Worm (Caenorhabditis elegans) whole organism, midembryonic: ENCODE data around the gene Y57E12B.10.

Source experiments
- T22C8.4 ChIP-seq: fragments of 200-800 bp; sonication (Bioruptor generic); IDR thresholded peaks from 2 replicates; pipeline ENCODE4 v1.3.6; 2022; ENCODE audit warnings: missing genetic modification characterization, missing compliant biosample characterization
- cog-1 ChIP-seq: sonication (generic microtip); optimal IDR thresholded peaks from 2 replicates; lab custom pipeline; 2016; ENCODE audit warnings: missing genetic modification characterization, missing compliant biosample characterization
- flt-1 ChIP-seq: fragments of 200-800 bp; sonication (Bioruptor generic); IDR thresholded peaks from 2 replicates; pipeline ENCODE4 v1.3.6; 2022; ENCODE audit warnings: missing genetic modification characterization, missing compliant biosample characterization
- klf-2 ChIP-seq: fragments of 200-800 bp; sonication (Bioruptor generic); conservative IDR thresholded peaks from 2 replicates; pipeline ENCODE4 v1.3.6; 2022; ENCODE audit warnings: missing genetic modification reagents, missing genetic modification characterization, missing compliant biosample characterization
- med-1 ChIP-seq: sonication (generic microtip); optimal IDR thresholded peaks from 2 replicates; lab custom pipeline; 2017; ENCODE audit warnings: missing genetic modification characterization, mild to moderate bottlenecking, missing compliant biosample characterization, antibody characterized with exemption, missing genetic modification reagents; ENCODE audit not compliant: insufficient read depth
- ref-1 ChIP-seq: fragments of 200-800 bp; sonication (Bioruptor generic); conservative IDR thresholded peaks from 2 replicates; pipeline ENCODE4 v1.3.6; 2022; ENCODE audit warnings: missing genetic modification reagents, missing genetic modification characterization, missing compliant biosample characterization
- tab-1 ChIP-seq: fragments of 200-800 bp; sonication (Bioruptor generic); IDR thresholded peaks from 2 replicates; pipeline ENCODE4 v1.3.6; 2022; ENCODE audit warnings: missing genetic modification characterization, missing compliant biosample characterization
- ztf-23 ChIP-seq: fragments of 200-800 bp; sonication (Bioruptor generic); IDR thresholded peaks from 2 replicates; pipeline ENCODE4 v1.3.6; 2022; ENCODE audit warnings: missing genetic modification reagents, missing genetic modification characterization, missing compliant biosample characterization
- ztf-29 ChIP-seq: fragments of 200-800 bp; sonication (Bioruptor generic); IDR thresholded peaks from 2 replicates; pipeline ENCODE4 v1.3.6; 2022; ENCODE audit warnings: missing genetic modification reagents, missing genetic modification characterization, missing compliant biosample characterization

Gene Y57E12B.10

DNA sequence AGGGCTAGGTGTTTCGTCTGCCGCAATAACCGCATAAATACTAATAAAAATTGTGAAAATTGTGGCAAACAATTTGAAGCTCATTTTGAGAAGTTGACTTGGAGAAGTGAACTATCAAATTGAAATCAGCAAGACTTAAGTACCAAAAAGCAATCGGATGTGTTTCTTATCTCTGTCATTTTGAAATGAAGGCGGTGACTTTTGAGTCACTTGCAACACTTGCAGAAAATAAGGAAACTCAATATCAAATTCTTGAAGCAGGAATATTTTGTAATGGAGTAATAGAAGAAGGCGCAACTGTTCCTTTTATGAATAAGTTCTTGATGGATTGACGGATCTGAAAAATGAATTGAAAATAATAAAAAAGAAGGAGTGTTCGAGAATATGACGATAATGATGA is 15.5 kb upstream of the Y57E12B.10 start, which contains the start of gene T07H8.11:
TSS of gene T07H8.11 (minus strand) at position 101 of the 400 bp plus-strand sequence.
- TF ChIP-seq T22C8.4 (GFP tag; lab: Robert Waterston, UW) (no peak), med-1 (no peak), tab-1 (GFP tag; lab: Robert Waterston, UW) (no peak), ref-1 (no peak)

DNA sequence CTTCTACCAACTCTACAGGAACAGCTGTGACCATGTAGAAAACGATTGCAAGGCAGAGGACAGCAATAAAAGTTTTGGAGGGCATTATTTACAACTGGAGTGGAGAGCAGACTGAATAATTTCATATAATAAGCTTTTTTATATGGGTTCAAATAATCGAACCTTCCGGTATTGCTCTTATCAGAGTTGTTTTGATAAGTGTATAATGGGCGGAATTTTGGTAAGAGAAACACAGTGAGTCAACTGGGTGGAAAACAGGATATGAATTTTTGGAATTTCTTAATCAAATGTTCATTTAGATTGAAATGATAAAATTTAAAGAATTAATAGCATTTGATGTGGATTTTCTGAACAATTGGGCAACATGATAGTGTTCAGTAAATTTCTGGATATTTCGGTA is 14.0 kb upstream of the Y57E12B.10 start, which contains the start of gene Y57E12B.11:
TSS of gene Y57E12B.11 (minus strand) at position 101 of the 400 bp plus-strand sequence.
- TF ChIP-seq flt-1 (GFP tag; lab: Robert Waterston, UW) (no peak), tab-1 (GFP tag; lab: Robert Waterston, UW) (no peak), ztf-23 (GFP tag; lab: Robert Waterston, UW) (no peak), ref-1 (no peak), ztf-29 (GFP tag; lab: Robert Waterston, UW) (no peak), klf-2 (no peak), cog-1 (no peak), T22C8.4 (GFP tag; lab: Robert Waterston, UW) (no peak)

ce11 chrV:6948225-6948624 is 12.4 kb upstream of the Y57E12B.10 start, which contains the start of gene Y57E12B.1:
TSS of gene Y57E12B.1 (plus strand) at chrV:6948525.
- no peak for TF ChIP-seq klf-2
- no peak for TF ChIP-seq ztf-23 (GFP tag; lab: Robert Waterston, UW)
- no peak for TF ChIP-seq T22C8.4 (GFP tag; lab: Robert Waterston, UW)
- no peak for TF ChIP-seq cog-1
- TF ChIP-seq tab-1 (GFP tag; lab: Robert Waterston, UW), result no peak
- no peak for TF ChIP-seq ztf-29 (GFP tag; lab: Robert Waterston, UW)
- TF ChIP-seq ref-1, result no peak
- no peak for TF ChIP-seq med-1
- no peak for TF ChIP-seq flt-1 (GFP tag; lab: Robert Waterston, UW)

DNA sequence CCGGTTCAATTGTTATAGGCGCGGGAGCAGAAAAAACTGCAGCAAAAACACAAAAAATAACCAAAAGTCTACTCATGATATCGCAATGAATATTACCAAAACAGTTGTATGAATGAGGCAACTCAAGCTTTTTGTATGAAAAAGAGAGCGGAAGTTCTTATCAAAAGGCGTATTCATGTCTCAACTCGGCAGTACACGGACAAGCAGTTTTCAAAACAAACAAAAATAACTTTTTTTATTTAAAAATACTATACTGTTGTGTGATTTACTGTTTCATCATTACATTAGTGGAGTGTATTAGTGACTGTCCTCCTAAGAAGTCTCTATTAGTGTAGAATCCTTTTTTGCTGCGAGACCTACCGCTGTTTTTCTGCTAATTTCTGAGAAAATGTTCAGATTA is 11.7 kb upstream of the Y57E12B.10 start, which contains the start of gene Y57E12B.4:
TSS of gene Y57E12B.4 (minus strand) at position 101 of the 400 bp plus-strand sequence.
- TF ChIP-seq T22C8.4 (GFP tag; lab: Robert Waterston, UW) (no peak), tab-1 (GFP tag; lab: Robert Waterston, UW) (no peak), cog-1 (no peak), klf-2 (no peak), ztf-29 (GFP tag; lab: Robert Waterston, UW) (no peak)

DNA sequence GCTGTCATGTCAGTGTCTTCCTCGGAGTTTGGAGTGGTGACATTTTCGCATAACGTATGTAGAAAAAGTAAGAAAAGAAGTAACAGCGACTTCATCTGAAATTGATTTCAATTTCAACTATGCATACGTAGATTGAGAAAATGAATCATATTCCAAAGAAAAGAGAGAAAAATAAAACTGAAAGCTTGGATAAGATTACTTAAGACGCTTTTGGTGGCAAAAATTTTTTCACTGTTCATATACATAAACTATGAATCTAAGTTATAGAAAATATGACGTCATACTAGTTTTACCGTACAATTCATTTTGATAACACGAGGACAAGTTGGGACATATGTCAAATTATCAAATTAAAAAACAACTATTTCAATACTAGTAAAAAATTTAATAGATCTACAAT is 1.6 kb downstream of the Y57E12B.10 start, which contains the start of gene lipl-6:
TSS of gene lipl-6 (minus strand) at position 101 of the 400 bp plus-strand sequence.
- no peak for TF ChIP-seq flt-1 (GFP tag; lab: Robert Waterston, UW)
- TF ChIP-seq ztf-29 (GFP tag; lab: Robert Waterston, UW), result no peak
- TF ChIP-seq tab-1 (GFP tag; lab: Robert Waterston, UW), result no peak
- no peak for TF ChIP-seq klf-2
- no peak for TF ChIP-seq ztf-23 (GFP tag; lab: Robert Waterston, UW)
- TF ChIP-seq ref-1, result no peak
- TF ChIP-seq cog-1, result no peak
- TF ChIP-seq med-1, result no peak
- no peak for TF ChIP-seq T22C8.4 (GFP tag; lab: Robert Waterston, UW)

ce11 chrV:6930284-6930683 is 5.5 kb downstream of the Y57E12B.10 start:
- TF ChIP-seq med-1 (no peak), T22C8.4 (GFP tag; lab: Robert Waterston, UW) (no peak), ref-1 (no peak), cog-1 (no peak), ztf-23 (GFP tag; lab: Robert Waterston, UW) (no peak)

ce11 chrV:6928938-6929337 is 6.8 kb downstream of the Y57E12B.10 start, which contains the start of gene unc-68:
TSS of gene unc-68 (minus strand) at chrV:6929038.
- no peak for TF ChIP-seq ref-1
- TF ChIP-seq ztf-29 (GFP tag; lab: Robert Waterston, UW), result no peak
- no peak for TF ChIP-seq cog-1
- TF ChIP-seq klf-2, result no peak
- no peak for TF ChIP-seq ztf-23 (GFP tag; lab: Robert Waterston, UW)
- no peak for TF ChIP-seq T22C8.4 (GFP tag; lab: Robert Waterston, UW)
- TF ChIP-seq med-1, result no peak
- no peak for TF ChIP-seq flt-1 (GFP tag; lab: Robert Waterston, UW)
- no peak for TF ChIP-seq tab-1 (GFP tag; lab: Robert Waterston, UW)

- TF ChIP-seq klf-2 (no peak), flt-1 (GFP tag; lab: Robert Waterston, UW) (no peak), cog-1 (no peak), tab-1 (GFP tag; lab: Robert Waterston, UW) (no peak)
These were observed 9.1 kb downstream of the Y57E12B.10 start for ce11 chrV:6926633-6927032.

DNA sequence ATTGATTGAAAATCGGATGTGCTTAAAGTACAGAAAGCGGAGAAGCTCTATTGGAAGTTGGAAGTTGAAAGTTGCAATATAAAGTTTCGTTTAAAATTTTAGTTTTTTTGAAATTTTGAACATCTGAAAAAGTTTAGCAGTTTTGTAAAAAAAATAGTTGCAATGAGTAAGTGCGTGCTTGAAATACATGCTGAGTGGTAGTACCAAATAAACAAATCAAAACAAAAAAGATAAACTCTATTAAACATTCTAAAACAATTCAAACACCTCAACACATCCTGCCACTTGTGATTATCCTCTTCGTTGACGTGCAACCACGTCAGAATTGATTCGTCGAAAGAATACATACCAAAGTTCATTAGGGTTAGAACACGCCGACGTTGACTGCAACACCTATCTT is 16.5 kb downstream of the Y57E12B.10 start:
- TF ChIP-seq med-1 (no peak), ztf-23 (GFP tag; lab: Robert Waterston, UW) (no peak), cog-1 (no peak), klf-2 (no peak), ztf-29 (GFP tag; lab: Robert Waterston, UW) (no peak), flt-1 (GFP tag; lab: Robert Waterston, UW) (no peak)

DNA sequence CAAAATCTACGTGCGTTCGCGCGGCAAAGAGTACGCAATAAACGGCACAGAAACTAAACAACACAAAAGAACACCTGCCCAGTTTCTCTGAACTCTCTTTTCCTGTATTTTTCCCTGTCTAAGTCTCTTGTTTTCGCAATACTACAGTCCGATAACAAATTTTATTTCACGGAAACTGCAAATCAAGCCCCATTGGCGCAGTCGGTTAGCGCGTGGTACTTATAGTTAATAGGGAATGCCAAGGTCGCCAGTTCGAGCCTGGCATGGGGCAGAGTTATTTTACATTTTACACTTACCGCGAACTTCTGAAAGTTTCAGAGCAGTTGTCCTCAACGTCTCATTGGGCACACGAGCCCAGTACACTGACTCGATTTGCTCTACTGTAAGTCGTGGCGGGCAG is 18.5 kb downstream of the Y57E12B.10 start:
- TF ChIP-seq cog-1, result no peak
- no peak for TF ChIP-seq ref-1
- no peak for TF ChIP-seq ztf-29 (GFP tag; lab: Robert Waterston, UW)
- no peak for TF ChIP-seq T22C8.4 (GFP tag; lab: Robert Waterston, UW)
- TF ChIP-seq med-1, result no peak
- TF ChIP-seq klf-2, result no peak
- TF ChIP-seq ztf-23 (GFP tag; lab: Robert Waterston, UW), result no peak
- no peak for TF ChIP-seq tab-1 (GFP tag; lab: Robert Waterston, UW)
- TF ChIP-seq flt-1 (GFP tag; lab: Robert Waterston, UW), result no peak

DNA sequence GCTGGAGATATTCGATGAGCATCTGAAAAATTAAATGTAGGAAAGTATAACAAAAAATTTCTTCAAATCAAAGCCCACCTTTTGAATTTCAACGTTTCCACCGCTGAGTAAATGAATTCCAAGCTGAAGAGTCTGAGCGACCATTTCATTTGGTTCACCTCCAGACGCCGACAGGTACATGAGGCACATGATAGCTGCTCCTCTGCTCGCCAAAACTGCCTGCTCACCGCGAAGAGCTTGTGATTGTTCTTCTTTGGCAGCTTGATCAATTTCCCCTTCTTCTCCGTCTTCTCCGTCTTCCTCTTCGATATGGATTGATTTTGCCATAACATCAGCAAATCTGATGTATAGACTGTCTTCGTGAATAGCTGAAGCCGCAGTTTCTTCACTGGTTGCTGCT is 29.3 kb downstream of the Y57E12B.10 start:
- no peak for TF ChIP-seq ztf-23 (GFP tag; lab: Robert Waterston, UW)
- TF ChIP-seq ztf-29 (GFP tag; lab: Robert Waterston, UW), result no peak
- no peak for TF ChIP-seq ref-1
- TF ChIP-seq T22C8.4 (GFP tag; lab: Robert Waterston, UW), result no peak
- no peak for TF ChIP-seq cog-1
- TF ChIP-seq med-1, result no peak
- no peak for TF ChIP-seq tab-1 (GFP tag; lab: Robert Waterston, UW)
- TF ChIP-seq flt-1 (GFP tag; lab: Robert Waterston, UW), result no peak
- no peak for TF ChIP-seq klf-2
